Worm (Caenorhabditis elegans): ENCODE data around the gene srh-279.

DNA sequence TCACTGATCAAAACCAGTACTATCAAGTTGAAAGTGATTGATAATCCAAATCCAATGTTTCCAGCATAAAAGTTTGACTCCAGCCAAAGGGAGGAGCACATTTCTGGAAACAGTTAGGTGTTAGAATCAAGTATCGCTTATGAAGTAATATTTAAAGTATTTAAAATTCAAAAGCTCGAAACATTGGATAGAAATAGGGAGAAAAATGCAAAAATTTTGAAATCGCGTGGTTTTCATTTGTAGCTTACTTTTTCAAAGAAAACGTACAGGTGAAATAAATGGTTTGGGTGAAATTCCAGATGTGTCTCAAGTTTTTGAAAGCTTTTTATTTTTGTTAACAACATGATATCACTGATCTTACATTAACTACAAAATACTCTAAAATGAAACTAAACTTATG, 23.2 kb upstream of the srh-279 start, which contains the start of gene str-111:
- no peak for TF ChIP-seq ZK546.5 (tag; optimal IDR thresholded peaks at IDR 0.05)
- no peak for TF ChIP-seq nhr-10 (tag; optimal IDR thresholded peaks at IDR 0.05)
- no peak for TF ChIP-seq ama-1 (optimal IDR thresholded peaks at IDR 0.05)
- TF ChIP-seq skn-1 (tag; optimal IDR thresholded peaks at IDR 0.05), result no peak
- TF ChIP-seq nhr-237 (tag; optimal IDR thresholded peaks at IDR 0.05), result no peak
- no peak for TF ChIP-seq snpc-4 (tag; optimal IDR thresholded peaks at IDR 0.05)
